Fruit fly (Drosophila melanogaster) whole organism, wandering third instar larva: ENCODE measurements around the gene CG3061.

Experiments
- Abd-B ChIP-seq: fragments of >200 bp; optimal IDR thresholded peaks from 2 replicates; lab custom pipeline; 2017; ENCODE audit warnings: missing biosample characterization, missing genetic modification characterization
- CG32264 ChIP-seq: fragments of 200-800 bp; sonication (Bioruptor generic); optimal IDR thresholded peaks from 2 replicates; lab custom pipeline; 2016; ENCODE audit warnings: missing biosample characterization, missing genetic modification characterization
- CG9705 ChIP-seq: fragments of 200-800 bp; sonication (Bioruptor generic); optimal IDR thresholded peaks from 2 replicates; lab custom pipeline; 2018; ENCODE audit warnings: missing biosample characterization, mild to moderate bottlenecking, missing genetic modification characterization
- CrebA ChIP-seq: fragments of 200-800 bp; sonication (Bioruptor generic); optimal IDR thresholded peaks from 2 replicates; lab custom pipeline; 2016; ENCODE audit warnings: missing biosample characterization, mild to moderate bottlenecking, missing genetic modification characterization, borderline replicate concordance
- Dfd ChIP-seq: fragments of >200 bp; optimal IDR thresholded peaks from 2 replicates; lab custom pipeline; 2017; ENCODE audit warnings: missing biosample characterization, missing genetic modification characterization
- Dif ChIP-seq: fragments of 200-275, 200-300 bp; sonication (Bioruptor generic); optimal IDR thresholded peaks from 2 replicates; lab custom pipeline; 2018; ENCODE audit warnings: missing biosample characterization, missing genetic modification characterization; ENCODE audit not compliant: partially characterized antibody
- GATAd ChIP-seq: sonication (Bioruptor generic); optimal IDR thresholded peaks from 2 replicates; lab custom pipeline; 2016; ENCODE audit warnings: missing biosample characterization, missing genetic modification characterization
- HLH106 ChIP-seq: fragments of 200-800 bp; optimal IDR thresholded peaks from 3 replicates; lab custom pipeline; 2019; ENCODE audit warnings: missing biosample characterization, mild to moderate bottlenecking, missing genetic modification characterization, moderate library complexity
- Hnf4 ChIP-seq: fragments of 200-800 bp; sonication (Bioruptor generic); optimal IDR thresholded peaks from 2 replicates; lab custom pipeline; 2016; ENCODE audit warnings: missing biosample characterization, mild to moderate bottlenecking, missing genetic modification characterization
- Hr78 ChIP-seq: fragments of >200 bp; optimal IDR thresholded peaks from 2 replicates; lab custom pipeline; 2017; ENCODE audit warnings: missing biosample characterization, missing genetic modification characterization
- Hr83 ChIP-seq: fragments of 200-300 bp; sonication (Bioruptor generic); optimal IDR thresholded peaks from 2 replicates; lab custom pipeline; 2016; ENCODE audit warnings: missing biosample characterization, mild to moderate bottlenecking, missing genetic modification characterization, moderate library complexity; ENCODE audit not compliant: poor library complexity, severe bottlenecking
- Mio ChIP-seq: sonication (Bioruptor generic); optimal IDR thresholded peaks from 2 replicates; lab custom pipeline; 2016; ENCODE audit warnings: missing biosample characterization, missing genetic modification characterization
- Myc ChIP-seq: fragments of >200 bp; optimal IDR thresholded peaks from 2 replicates; lab custom pipeline; 2017
- N ChIP-seq: fragments of >200 bp; optimal IDR thresholded peaks from 2 replicates; lab custom pipeline; 2018; ENCODE audit warnings: missing biosample characterization, missing external identifiers, missing genetic modification characterization
- Rel ChIP-seq, 2 experiments: fragments of 200-800 bp; sonication (Bioruptor generic) in 1 of 2; optimal IDR thresholded peaks; 2 replicates in 1 of 2; 3 replicates in 1 of 2; lab custom pipeline; 2016 to 2019; ENCODE audit warnings: mild to moderate bottlenecking in 2 of 2, missing biosample characterization in 2 of 2, missing genetic modification characterization in 2 of 2, moderate library complexity in 1 of 2
- Sp1 ChIP-seq: fragments of 200-800 bp; sonication (Bioruptor generic); optimal IDR thresholded peaks from 3 replicates; lab custom pipeline; 2019; ENCODE audit warnings: missing biosample characterization, mild to moderate bottlenecking, missing genetic modification characterization, moderate library complexity
- Vsx2 ChIP-seq: fragments of 200-300, 225-300 bp; sonication (Bioruptor generic); optimal IDR thresholded peaks from 2 replicates; lab custom pipeline; 2018; ENCODE audit warnings: missing biosample characterization, missing genetic modification characterization; ENCODE audit not compliant: partially characterized antibody
- br ChIP-seq: fragments of 200-800 bp; sonication (Bioruptor generic); optimal IDR thresholded peaks from 2 replicates; lab custom pipeline; 2016; ENCODE audit warnings: missing biosample characterization, missing genetic modification characterization
- dl ChIP-seq, 2 experiments: fragments of 175-275, 200-275 bp in 1 of 2; fragments of 200-275 bp in 1 of 2; sonication (Bioruptor generic); optimal IDR thresholded peaks; lab custom pipeline; 2018; ENCODE audit warnings: mild to moderate bottlenecking in 2 of 2, missing biosample characterization in 2 of 2, missing genetic modification characterization in 2 of 2, moderate library complexity in 2 of 2; ENCODE audit not compliant: partially characterized antibody in 2 of 2, insufficient read depth in 1 of 2
- dmrt93B ChIP-seq: fragments of 200-800 bp; sonication (Bioruptor generic); optimal IDR thresholded peaks from 2 replicates; lab custom pipeline; 2018; ENCODE audit warnings: missing biosample characterization, mild to moderate bottlenecking, missing genetic modification characterization
- dsf ChIP-seq: sonication (Bioruptor generic); optimal IDR thresholded peaks from 2 replicates; lab custom pipeline; 2016; ENCODE audit warnings: missing biosample characterization, missing genetic modification characterization, borderline replicate concordance
- ey ChIP-seq: fragments of 200-800 bp; sonication (Bioruptor generic); optimal IDR thresholded peaks from 2 replicates; lab custom pipeline; 2016; ENCODE audit warnings: missing biosample characterization, missing genetic modification characterization
- foxo ChIP-seq, 2 experiments: fragments of 200-800 bp; sonication (Bioruptor generic); optimal IDR thresholded peaks; 2 replicates in 1 of 2; 3 replicates in 1 of 2; lab custom pipeline; 2016 to 2017; ENCODE audit warnings: missing biosample characterization in 2 of 2, missing genetic modification characterization in 2 of 2
- fru ChIP-seq: fragments of 200-800 bp; sonication (Bioruptor generic); optimal IDR thresholded peaks from 3 replicates; lab custom pipeline; 2016; ENCODE audit warnings: missing biosample characterization, mild to moderate bottlenecking, missing genetic modification characterization
- h ChIP-seq: fragments of 200-800 bp; sonication (Bioruptor generic); optimal IDR thresholded peaks from 3 replicates; lab custom pipeline; 2016; ENCODE audit warnings: missing biosample characterization, mild to moderate bottlenecking, missing genetic modification characterization
- lola ChIP-seq: fragments of >200 bp; optimal IDR thresholded peaks from 2 replicates; lab custom pipeline; 2017; ENCODE audit warnings: missing biosample characterization, missing genetic modification characterization
- pan ChIP-seq: fragments of >200 bp; optimal IDR thresholded peaks from 2 replicates; lab custom pipeline; 2017
- psq ChIP-seq: fragments of 200-800 bp; sonication (Bioruptor generic); optimal IDR thresholded peaks from 3 replicates; lab custom pipeline; 2017; ENCODE audit warnings: missing biosample characterization, mild to moderate bottlenecking, missing genetic modification characterization, moderate library complexity
- rgr ChIP-seq: fragments of 200-800 bp; sonication (Bioruptor generic); optimal IDR thresholded peaks from 3 replicates; lab custom pipeline; 2016; ENCODE audit warnings: missing biosample characterization, mild to moderate bottlenecking, missing genetic modification characterization
- sage ChIP-seq: fragments of 200-800 bp; sonication (Bioruptor generic); optimal IDR thresholded peaks from 2 replicates; lab custom pipeline; 2016; ENCODE audit warnings: missing biosample characterization, mild to moderate bottlenecking, missing genetic modification characterization
- sv ChIP-seq: fragments of 200-800 bp; sonication (Bioruptor generic); optimal IDR thresholded peaks from 3 replicates; lab custom pipeline; 2016; ENCODE audit warnings: missing biosample characterization, missing genetic modification characterization
- tai ChIP-seq: sonication (Bioruptor generic); optimal IDR thresholded peaks from 2 replicates; lab custom pipeline; 2016; ENCODE audit warnings: missing biosample characterization, missing genetic modification characterization
- woc ChIP-seq: sonication (Bioruptor generic); optimal IDR thresholded peaks from 2 replicates; lab custom pipeline; 2016; ENCODE audit warnings: missing biosample characterization, mild to moderate bottlenecking, missing genetic modification characterization

The CG3061 gene

dm6 chr3R:14050556-14051170 is 18.5 kb downstream of the CG3061 start:
- no peak for TF ChIP-seq dsf (GFP tag; lab: Kevin White, UChicago)
- TF ChIP-seq ey (GFP tag; lab: Kevin White, UChicago), result no peak
- no peak for TF ChIP-seq Mio (GFP tag; lab: Kevin White, UChicago)
- no peak for TF ChIP-seq CrebA
- no peak for TF ChIP-seq Myc (lab: Kevin White, UChicago)
- TF ChIP-seq woc, result no peak
- no peak for TF ChIP-seq psq (GFP tag; lab: Kevin White, UChicago)
- TF ChIP-seq sv (GFP tag; lab: Kevin White, UChicago), result no peak
- TF ChIP-seq Abd-B (GFP tag; lab: Kevin White, UChicago), result no peak
- TF ChIP-seq fru (GFP tag; lab: Kevin White, UChicago), result no peak
- TF ChIP-seq Hr83 (GFP tag; lab: Kevin White, UChicago), result no peak
- no peak for TF ChIP-seq HLH106
- TF ChIP-seq Vsx2 (GFP tag; lab: Kevin White, UChicago), result no peak
- no peak for TF ChIP-seq Sp1
- TF ChIP-seq h, result no peak
- TF ChIP-seq CG9705 (GFP tag; lab: Kevin White, UChicago), result no peak
- TF ChIP-seq, all 38 proteins: peak for 0

- TF ChIP-seq Dif, result no peak
- TF ChIP-seq GATAd (GFP tag; lab: Kevin White, UChicago), result no peak
- TF ChIP-seq fru (GFP tag; lab: Kevin White, UChicago), result no peak
- peak; percentile 54 for TF ChIP-seq N (GFP tag; lab: Kevin White, UChicago)
- no peak for TF ChIP-seq Hr78 (GFP tag; lab: Kevin White, UChicago)
- TF ChIP-seq Rel (GFP tag; optimal IDR thresholded peaks at IDR 0.05; lab: Kevin White, UChicago), result no peak
- TF ChIP-seq Rel (tag; optimal IDR thresholded peaks at IDR 0.05; lab: Kevin White, UChicago), result peak; percentile 11
- peak; percentile 1 for TF ChIP-seq h
Measured at dm6 chr3R:14051391-14051852, 19.3 kb downstream of the CG3061 start.

- TF ChIP-seq Dif, result no peak
- peak in 1 of 2 experiments; percentile 31 for TF ChIP-seq foxo (GFP tag; optimal IDR thresholded peaks at IDR 0.05; lab: Kevin White, UChicago)
- TF ChIP-seq Mio (GFP tag; lab: Kevin White, UChicago), result no peak
- TF ChIP-seq GATAd (GFP tag; lab: Kevin White, UChicago), result no peak
- no peak for TF ChIP-seq br (GFP tag; lab: Kevin White, UChicago)
- peak; percentile 10 for TF ChIP-seq rgr
- no peak for TF ChIP-seq Hnf4 (GFP tag; lab: Kevin White, UChicago)
- peak; percentile 11 for TF ChIP-seq HLH106
- peak; percentile 8 for TF ChIP-seq fru (GFP tag; lab: Kevin White, UChicago)
- TF ChIP-seq h, result peak; percentile 35
- TF ChIP-seq woc, result no peak
- no peak for TF ChIP-seq Vsx2 (GFP tag; lab: Kevin White, UChicago)
- TF ChIP-seq Dfd (GFP tag; lab: Kevin White, UChicago), result no peak
- peak; percentile 73 for TF ChIP-seq sv (GFP tag; lab: Kevin White, UChicago)
- no peak for TF ChIP-seq pan
- no peak for TF ChIP-seq dl (GFP tag; optimal IDR thresholded peaks at IDR 0.05; lab: Kevin White, UChicago; ENCODE audit: insufficient read depth in 1 of 2, partially characterized antibody in 2 of 2)
- no peak for TF ChIP-seq dmrt93B
- TF ChIP-seq CrebA, result no peak
- no peak for TF ChIP-seq tai (GFP tag; lab: Kevin White, UChicago)
- no peak for TF ChIP-seq sage (GFP tag; lab: Kevin White, UChicago)
- no peak for TF ChIP-seq CG32264 (GFP tag; lab: Kevin White, UChicago)
- TF ChIP-seq Sp1, result no peak
- TF ChIP-seq CG9705 (GFP tag; lab: Kevin White, UChicago), result no peak
- TF ChIP-seq Abd-B (GFP tag; lab: Kevin White, UChicago), result no peak
- no peak for TF ChIP-seq Hr78 (GFP tag; lab: Kevin White, UChicago)
- TF ChIP-seq lola, result no peak
- no peak for TF ChIP-seq Myc (lab: Kevin White, UChicago)
- TF ChIP-seq dsf (GFP tag; lab: Kevin White, UChicago), result no peak
- no peak for TF ChIP-seq Hr83 (GFP tag; lab: Kevin White, UChicago)
Measured at dm6 chr3R:14052182-14053036, 20.2 kb downstream of the CG3061 start.
